Worm (Caenorhabditis elegans): ENCODE results near the gene clc-4.

Gene clc-4

DNA sequence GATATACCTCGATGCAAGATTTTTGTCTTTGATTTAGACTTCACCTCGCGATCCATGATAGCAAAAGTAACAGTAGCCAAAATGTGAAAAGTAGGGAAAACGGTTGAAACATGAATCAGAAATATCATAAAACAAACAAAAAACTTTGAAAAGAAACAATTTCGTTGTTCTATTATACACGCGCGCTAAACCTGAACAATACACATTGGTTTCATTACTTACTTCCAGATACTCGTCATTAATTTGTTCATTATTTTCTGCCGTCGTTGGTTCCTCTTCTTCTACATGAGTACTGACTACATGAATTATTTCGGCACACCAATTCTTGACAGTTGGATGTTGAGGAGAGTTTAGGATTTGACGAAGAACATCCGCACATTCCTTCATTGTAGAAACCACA is 36.8 kb upstream of the clc-4 start, which contains the start of gene F31B12.3:
Gene F31B12.3, minus strand, starts transcription at position 101 of the 400 bp plus-strand sequence.
- TF ChIP-seq Y48G9A.11 (GFP tag; IDR thresholded peaks at IDR 0.05), result no peak
- no peak for TF ChIP-seq madf-5 (GFP tag; IDR thresholded peaks at IDR 0.05)
- TF ChIP-seq lin-39 (tag; optimal IDR thresholded peaks at IDR 0.05), result no peak
- TF ChIP-seq dve-1 (tag; optimal IDR thresholded peaks at IDR 0.05; ENCODE audit: insufficient read depth), result no peak
- TF ChIP-seq unc-62 (GFP tag; optimal IDR thresholded peaks at IDR 0.05 in 1 of 2), result no peak
- no peak for TF ChIP-seq unc-62 (tag; optimal IDR thresholded peaks at IDR 0.05)
- no peak for TF ChIP-seq F49E8.2 (tag; optimal IDR thresholded peaks at IDR 0.05; ENCODE audit: borderline replicate concordance)
- TF ChIP-seq lin-13 (GFP tag; optimal IDR thresholded peaks at IDR 0.05), result no peak
- TF ChIP-seq cey-2 (tag; optimal IDR thresholded peaks at IDR 0.05; ENCODE audit: borderline replicate concordance, insufficient read depth), result no peak
- TF ChIP-seq unc-39 (tag; optimal IDR thresholded peaks at IDR 0.05), result no peak
- no peak for TF ChIP-seq daf-16 (GFP tag; optimal IDR thresholded peaks at IDR 0.05)
- no peak for TF ChIP-seq daf-16 (tag; optimal IDR thresholded peaks at IDR 0.05)
- TF ChIP-seq gei-8 (GFP tag; optimal IDR thresholded peaks at IDR 0.05), result no peak
- no peak for TF ChIP-seq dmd-6 (GFP tag; IDR thresholded peaks at IDR 0.05)
- TF ChIP-seq lsy-2 (tag; optimal IDR thresholded peaks at IDR 0.05), result no peak
- no peak for TF ChIP-seq spr-3 (GFP tag; optimal IDR thresholded peaks at IDR 0.05)
- TF ChIP-seq aly-2 (tag; optimal IDR thresholded peaks at IDR 0.05), result no peak
- TF ChIP-seq ama-1 (optimal IDR thresholded peaks at IDR 0.05), result no peak

DNA sequence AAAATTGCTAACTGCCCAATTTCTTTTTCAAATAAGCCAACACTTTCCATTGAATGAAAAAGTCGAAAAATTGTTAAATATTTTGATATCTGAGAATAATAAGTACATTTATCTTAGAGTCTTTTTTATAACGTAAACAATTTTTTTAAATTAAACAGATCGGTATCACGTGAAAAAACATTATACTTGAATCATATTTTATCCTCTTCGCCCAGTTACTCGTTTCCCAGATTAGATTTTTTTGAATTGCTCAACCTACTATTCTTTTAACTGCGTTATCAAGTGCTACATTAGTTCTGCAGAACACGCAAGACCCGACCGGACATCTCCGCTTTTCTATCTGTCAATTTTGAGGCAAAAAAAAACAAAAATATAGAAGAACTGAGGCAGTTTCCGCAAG is 20.7 kb upstream of the clc-4 start, which contains the start of gene F31B12.4:
Gene F31B12.4, plus strand, starts transcription at position 301 of the 400 bp plus-strand sequence.
- TF ChIP-seq dmd-8 (GFP tag; IDR thresholded peaks at IDR 0.05) (no peak), tra-1 (GFP tag; IDR thresholded peaks at IDR 0.05) (no peak), ceh-32 (tag; optimal IDR thresholded peaks at IDR 0.05; ENCODE audit: poor library complexity) (no peak), gei-8 (GFP tag; optimal IDR thresholded peaks at IDR 0.05) (no peak), lim-7 (GFP tag; IDR thresholded peaks at IDR 0.05) (no peak), hlh-11 (tag; optimal IDR thresholded peaks at IDR 0.05) (no peak), F37D6.2 (tag; optimal IDR thresholded peaks at IDR 0.05) (no peak), Y75B8A.6 (GFP tag; IDR thresholded peaks at IDR 0.05) (no peak), hif-1 (tag; optimal IDR thresholded peaks at IDR 0.05) (no peak), nhr-25 (tag; optimal IDR thresholded peaks at IDR 0.05; ENCODE audit: borderline replicate concordance, insufficient read depth) (no peak), nhr-10 (tag; optimal IDR thresholded peaks at IDR 0.05) (no peak), egl-43 (GFP tag; IDR thresholded peaks at IDR 0.05) (no peak), R02D3.7 (tag; optimal IDR thresholded peaks at IDR 0.05) (no peak)

DNA sequence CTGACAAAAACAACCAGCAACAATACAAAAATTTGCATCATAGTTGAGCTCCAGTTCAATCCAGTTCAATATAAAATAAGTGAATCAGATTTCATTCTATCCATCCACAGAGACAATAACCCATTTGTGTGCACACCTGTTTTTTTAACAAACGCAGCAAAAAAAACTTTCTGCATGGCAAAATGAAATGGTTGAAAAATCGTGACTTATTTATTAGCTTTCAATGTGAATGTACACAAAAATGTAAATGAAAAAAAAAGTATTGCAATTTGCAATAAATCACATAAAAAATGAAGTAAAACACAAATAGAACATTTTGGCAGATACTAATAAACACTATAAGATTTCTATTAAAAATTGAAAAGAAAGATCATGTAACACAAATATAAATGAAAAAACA is 10.9 kb upstream of the clc-4 start, which contains the start of gene T05A10.6:
Gene T05A10.6, minus strand, starts transcription at position 101 of the 400 bp plus-strand sequence.
- TF ChIP-seq ceh-28 (tag; optimal IDR thresholded peaks at IDR 0.05) (no peak), sdz-12 (GFP tag; optimal IDR thresholded peaks at IDR 0.05) (no peak), D1046.2 (GFP tag; IDR thresholded peaks at IDR 0.05) (no peak), zip-2 (tag; optimal IDR thresholded peaks at IDR 0.05) (no peak), skn-1 (tag; optimal IDR thresholded peaks at IDR 0.05) (no peak), egl-43 (GFP tag; IDR thresholded peaks at IDR 0.05) (no peak)

DNA sequence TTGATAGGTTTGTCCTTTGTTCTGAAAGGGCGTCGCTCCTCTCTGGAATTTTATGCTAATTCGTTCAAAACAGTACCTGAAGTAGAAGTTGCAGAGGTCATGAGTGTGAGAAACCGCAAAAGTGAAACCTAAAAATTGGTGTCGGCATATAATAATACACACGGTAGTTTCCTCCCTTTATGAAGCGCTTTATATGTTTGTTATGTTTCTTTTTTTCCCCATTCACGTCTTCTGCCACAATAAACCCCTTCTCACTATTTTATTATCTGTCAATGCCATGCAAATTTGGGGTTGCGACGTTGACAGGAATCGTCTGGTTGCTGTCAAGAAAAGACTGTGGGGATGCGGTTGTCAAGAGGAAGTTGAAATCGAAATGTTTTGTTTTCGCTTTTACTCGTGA is 8.7 kb upstream of the clc-4 start, which contains the start of gene vap-2:
Gene vap-2, minus strand, starts transcription at position 101 of the 400 bp plus-strand sequence.
- TF ChIP-seq ZK337.2 (GFP tag; IDR thresholded peaks at IDR 0.05), result no peak
- no peak for TF ChIP-seq dpl-1 (GFP tag; optimal IDR thresholded peaks at IDR 0.05)
- TF ChIP-seq hmg-1.1 (GFP tag; IDR thresholded peaks at IDR 0.05), result no peak
- no peak for TF ChIP-seq hif-1 (tag; optimal IDR thresholded peaks at IDR 0.05)
- no peak for TF ChIP-seq hlh-11 (tag; optimal IDR thresholded peaks at IDR 0.05)
- TF ChIP-seq vab-7 (GFP tag; IDR thresholded peaks at IDR 0.05), result no peak
- TF ChIP-seq madf-5 (GFP tag; IDR thresholded peaks at IDR 0.05), result no peak
- TF ChIP-seq rbr-2 (tag; optimal IDR thresholded peaks at IDR 0.05), result no peak
- TF ChIP-seq daf-12 (tag; optimal IDR thresholded peaks at IDR 0.05), result no peak
- no peak for TF ChIP-seq jun-1 (tag; optimal IDR thresholded peaks at IDR 0.05)
- TF ChIP-seq zip-11 (GFP tag; IDR thresholded peaks at IDR 0.05), result no peak
- no peak for TF ChIP-seq F37D6.2 (tag; optimal IDR thresholded peaks at IDR 0.05)
- TF ChIP-seq Y48G9A.11 (GFP tag; IDR thresholded peaks at IDR 0.05), result no peak
- no peak for TF ChIP-seq lin-13 (GFP tag; optimal IDR thresholded peaks at IDR 0.05)

All from whole organism, L4 larva.